Fruit fly (Drosophila melanogaster): ENCODE measurements around the gene CG9459.

The CG9459 gene

DNA sequence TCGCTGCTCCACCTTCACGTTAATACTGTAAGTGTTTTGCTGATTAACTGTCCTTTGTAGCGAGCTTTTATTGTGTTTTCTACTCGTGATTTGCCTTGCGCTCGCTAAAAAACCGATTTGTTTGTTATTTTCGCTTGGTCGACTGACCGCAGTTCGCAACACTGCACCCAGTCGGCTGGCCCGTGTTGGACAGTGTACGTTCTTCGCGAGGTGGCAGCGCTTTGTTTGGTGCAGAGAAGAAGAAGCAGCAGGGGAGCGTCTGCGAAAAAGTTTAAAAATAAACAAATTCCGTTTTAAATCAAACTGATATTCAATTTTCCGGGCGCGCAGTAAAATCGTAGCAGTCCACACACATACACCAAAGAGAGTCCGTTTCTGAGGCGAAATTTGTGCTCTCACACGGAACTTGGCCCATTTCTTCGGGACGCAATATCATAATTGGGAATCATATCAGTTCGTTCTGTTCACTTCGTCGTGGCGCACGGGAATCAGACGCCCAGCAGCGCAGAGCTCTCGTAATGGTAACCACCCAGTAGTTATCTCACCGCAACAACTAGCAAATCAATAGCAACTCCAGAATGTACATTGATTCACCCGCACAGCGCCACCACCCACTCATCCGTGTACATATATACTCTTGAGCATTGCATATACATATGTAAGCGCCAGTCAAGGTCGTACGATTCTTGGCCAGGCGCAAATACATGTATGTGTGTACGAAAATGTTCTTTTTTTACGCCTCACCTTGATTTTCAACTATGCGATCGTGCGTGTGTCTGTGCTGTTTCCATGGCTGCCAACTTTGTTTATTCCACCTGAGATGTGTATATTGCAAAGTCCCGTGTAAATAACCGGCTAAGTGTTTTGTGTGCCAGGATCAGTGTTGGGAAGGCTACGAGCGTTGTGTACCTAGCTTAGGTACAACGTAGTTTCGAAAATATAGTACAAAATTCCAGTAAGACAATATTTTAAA is 50.3 kb downstream of the CG9459 start, which contains the start of gene Naa80:
TSS of gene Naa80 (plus strand) at position 215 of the 973 bp plus-strand sequence.
- TF ChIP-seq CG12768 (GFP tag; optimal IDR thresholded peaks at IDR 0.05), result peak; percentile 82
- peak; percentile 63 for TF ChIP-seq toe (GFP tag; optimal IDR thresholded peaks at IDR 0.05)
- TF ChIP-seq cnc (optimal IDR thresholded peaks at IDR 0.05), result no peak
- peak; percentile 65 for TF ChIP-seq CG7045 (GFP tag; optimal IDR thresholded peaks at IDR 0.05)
- peak; percentile 92 for TF ChIP-seq Mnt (GFP tag; optimal IDR thresholded peaks at IDR 0.05)
- peak; percentile 82 for TF ChIP-seq CG7101 (tag; optimal IDR thresholded peaks at IDR 0.05)
- peak; percentile 38 for TF ChIP-seq Hr96 (GFP tag; optimal IDR thresholded peaks at IDR 0.05)
- TF ChIP-seq Clk (GFP tag; optimal IDR thresholded peaks at IDR 0.05), result peak; percentile 67
- TF ChIP-seq ovo (GFP tag; optimal IDR thresholded peaks at IDR 0.05), result peak; percentile 64
- peak; percentile 57 for TF ChIP-seq CG11617 (GFP tag; optimal IDR thresholded peaks at IDR 0.05)
- TF ChIP-seq Crg-1 (GFP tag; optimal IDR thresholded peaks at IDR 0.05), result peak; percentile 96
- TF ChIP-seq tj (GFP tag; optimal IDR thresholded peaks at IDR 0.05), result peak; percentile 21
- peak; percentile 69 for TF ChIP-seq CG33017 (tag; optimal IDR thresholded peaks at IDR 0.05)
- TF ChIP-seq CG1620 (GFP tag; optimal IDR thresholded peaks at IDR 0.05), result peak; percentile 95
- peak; percentile 80 for TF ChIP-seq pad (GFP tag; optimal IDR thresholded peaks at IDR 0.05)
- no peak for TF ChIP-seq CG5204 (GFP tag; optimal IDR thresholded peaks at IDR 0.05)
- TF ChIP-seq bab1 (GFP tag; optimal IDR thresholded peaks at IDR 0.05), result peak; percentile 56
- peak; percentile 55 for TF ChIP-seq CG14711 (tag; optimal IDR thresholded peaks at IDR 0.05)
- TF ChIP-seq kay (GFP tag; ENCODE audit: borderline replicate concordance), result no peak
- peak; percentile 88 for TF ChIP-seq cic (GFP tag; optimal IDR thresholded peaks at IDR 0.05)
